Worm (Caenorhabditis elegans) whole organism, late embryonic: ENCODE data around the gene cbs-2.

Experiments used
- C38D4.7 ChIP-seq: fragments of 200-800 bp; sonication (Bioruptor generic); optimal IDR thresholded peaks from 2 replicates; lab custom pipeline; 2018; ENCODE audit warnings: mild to moderate bottlenecking, missing genetic modification characterization, moderate library complexity, missing compliant biosample characterization
- F13H6.1 ChIP-seq: sonication (generic microtip); optimal IDR thresholded peaks from 2 replicates; lab custom pipeline; 2016; ENCODE audit warnings: missing genetic modification characterization, missing compliant biosample characterization
- K02D7.2 ChIP-seq: sonication (generic microtip); optimal IDR thresholded peaks from 2 replicates; lab custom pipeline; 2017; ENCODE audit warnings: mild to moderate bottlenecking, missing genetic modification characterization, missing compliant biosample characterization
- T23F11.4 ChIP-seq: fragments of 200-800 bp; sonication (Bioruptor generic); optimal IDR thresholded peaks from 2 replicates; lab custom pipeline; 2018; ENCODE audit warnings: mild to moderate bottlenecking, missing genetic modification characterization, missing compliant biosample characterization
- ceh-19 ChIP-seq: fragments of 200-800 bp; sonication (Bioruptor generic); optimal IDR thresholded peaks from 2 replicates; lab custom pipeline; 2018; ENCODE audit warnings: mild to moderate bottlenecking, missing genetic modification characterization, missing compliant biosample characterization
- ceh-22 ChIP-seq: sonication (generic microtip); optimal IDR thresholded peaks from 2 replicates; lab custom pipeline; 2017; ENCODE audit warnings: missing biosample characterization, missing genetic modification characterization
- ceh-24 ChIP-seq: sonication (generic microtip); optimal IDR thresholded peaks from 2 replicates; lab custom pipeline; 2016; ENCODE audit warnings: mild to moderate bottlenecking, missing genetic modification characterization, missing compliant biosample characterization
- ceh-30 ChIP-seq: fragments of 150-350 bp; optimal IDR thresholded peaks from 2 replicates; lab custom pipeline; 2014; ENCODE audit warnings: missing biosample characterization, missing genetic modification characterization
- ceh-31 ChIP-seq: sonication (generic microtip); optimal IDR thresholded peaks from 2 replicates; lab custom pipeline; 2016; ENCODE audit warnings: missing genetic modification characterization, missing compliant biosample characterization
- ceh-34 ChIP-seq: sonication (generic microtip); optimal IDR thresholded peaks from 2 replicates; lab custom pipeline; 2016; ENCODE audit warnings: mild to moderate bottlenecking, missing genetic modification characterization, missing compliant biosample characterization
- ceh-45 ChIP-seq: fragments of 200-800 bp; sonication (Bioruptor generic); IDR thresholded peaks from 2 replicates; pipeline ENCODE4 v1.3.6; 2022; ENCODE audit warnings: missing genetic modification reagents, missing genetic modification characterization, missing compliant biosample characterization
- ceh-9 ChIP-seq: sonication (generic microtip); optimal IDR thresholded peaks from 2 replicates; lab custom pipeline; 2016; ENCODE audit warnings: mild to moderate bottlenecking, missing genetic modification characterization, inconsistent platforms, missing compliant biosample characterization
- che-1 ChIP-seq: sonication (generic microtip); optimal IDR thresholded peaks from 2 replicates; lab custom pipeline; 2016; ENCODE audit warnings: mild to moderate bottlenecking, missing genetic modification characterization, missing compliant biosample characterization
- dmd-4 ChIP-seq: sonication (generic microtip); optimal IDR thresholded peaks from 2 replicates; lab custom pipeline; 2016; ENCODE audit warnings: borderline replicate concordance, missing genetic modification characterization, missing compliant biosample characterization
- dve-1 ChIP-seq: sonication (generic microtip); optimal IDR thresholded peaks from 2 replicates; lab custom pipeline; 2017; ENCODE audit warnings: antibody characterized with exemption, mild to moderate bottlenecking, missing genetic modification characterization, missing compliant biosample characterization
- elt-2 ChIP-seq: sonication (generic microtip); optimal IDR thresholded peaks from 2 replicates; lab custom pipeline; 2016; ENCODE audit warnings: missing genetic modification reagents, missing genetic modification characterization, missing compliant biosample characterization
- eyg-1 ChIP-seq: sonication (generic microtip); optimal IDR thresholded peaks from 2 replicates; lab custom pipeline; 2016; ENCODE audit warnings: missing genotype, missing genetic modification characterization, missing compliant biosample characterization
- fax-1 ChIP-seq: sonication (generic microtip); optimal IDR thresholded peaks from 2 replicates; lab custom pipeline; 2016; ENCODE audit warnings: missing genotype, missing genetic modification characterization, missing compliant biosample characterization
- hlh-13 ChIP-seq: fragments of 200-800 bp; sonication (Bioruptor generic); optimal IDR thresholded peaks from 2 replicates; lab custom pipeline; 2018; ENCODE audit warnings: mild to moderate bottlenecking, missing genetic modification characterization, missing compliant biosample characterization
- hlh-15 ChIP-seq: sonication (generic microtip); optimal IDR thresholded peaks from 2 replicates; lab custom pipeline; 2016; ENCODE audit warnings: missing genetic modification characterization, missing compliant biosample characterization
- hlh-8 ChIP-seq: sonication (generic microtip); optimal IDR thresholded peaks from 2 replicates; lab custom pipeline; 2016; ENCODE audit warnings: missing genotype, missing genetic modification characterization, missing compliant biosample characterization
- lin-11 ChIP-seq: fragments of 200-800 bp; sonication (Bioruptor generic); optimal IDR thresholded peaks from 2 replicates; lab custom pipeline; 2018; ENCODE audit warnings: mild to moderate bottlenecking, missing genetic modification characterization, missing compliant biosample characterization
- nfya-1 ChIP-seq: sonication (generic microtip); optimal IDR thresholded peaks from 2 replicates; lab custom pipeline; 2017; ENCODE audit warnings: missing genetic modification characterization, mild to moderate bottlenecking, missing compliant biosample characterization, antibody characterized with exemption, moderate library complexity
- nhr-232 ChIP-seq: sonication (generic microtip); optimal IDR thresholded peaks from 2 replicates; lab custom pipeline; 2016; ENCODE audit warnings: missing genetic modification characterization, missing compliant biosample characterization
- odd-2 ChIP-seq: sonication (generic microtip); optimal IDR thresholded peaks from 2 replicates; lab custom pipeline; 2017; ENCODE audit warnings: antibody characterized with exemption, mild to moderate bottlenecking, missing genetic modification characterization, missing compliant biosample characterization
- pag-3 ChIP-seq: sonication (generic microtip); optimal IDR thresholded peaks from 2 replicates; lab custom pipeline; 2016; ENCODE audit warnings: missing compliant biosample characterization, missing genetic modification characterization, borderline replicate concordance
- pax-1 ChIP-seq: fragments of 150-350 bp; optimal IDR thresholded peaks from 2 replicates; lab custom pipeline; 2014; ENCODE audit warnings: missing biosample characterization, missing genetic modification characterization
- pha-2 ChIP-seq: sonication (generic microtip); optimal IDR thresholded peaks from 2 replicates; lab custom pipeline; 2017; ENCODE audit warnings: mild to moderate bottlenecking, missing genetic modification characterization, missing compliant biosample characterization
- pha-4 ChIP-seq: fragments of 150-350 bp; optimal IDR thresholded peaks from 2 replicates; lab custom pipeline; 2018; ENCODE audit warnings: missing biosample characterization, missing genetic modification reagents, missing genetic modification characterization
- pqm-1 ChIP-seq: sonication (generic microtip); optimal IDR thresholded peaks from 2 replicates; lab custom pipeline; 2016; ENCODE audit warnings: missing genetic modification characterization, missing compliant biosample characterization
- ref-2 ChIP-seq: sonication (generic microtip); optimal IDR thresholded peaks from 2 replicates; lab custom pipeline; 2016; ENCODE audit warnings: missing genetic modification characterization, missing compliant biosample characterization
- sox-2 ChIP-seq: fragments of 200-800 bp; sonication (Bioruptor generic); IDR thresholded peaks from 2 replicates; pipeline ENCODE4 v1.3.6; 2022; ENCODE audit warnings: missing genetic modification reagents, missing genetic modification characterization, missing compliant biosample characterization
- sox-4 ChIP-seq: sonication (generic microtip); optimal IDR thresholded peaks from 2 replicates; lab custom pipeline; 2017; ENCODE audit warnings: mild to moderate bottlenecking, missing genetic modification characterization, inconsistent platforms, missing compliant biosample characterization
- syd-9 ChIP-seq: sonication (generic microtip); optimal IDR thresholded peaks from 2 replicates; lab custom pipeline; 2016; ENCODE audit warnings: mild to moderate bottlenecking, missing genetic modification characterization, moderate library complexity, missing compliant biosample characterization
- tbx-2 ChIP-seq: sonication (generic microtip); optimal IDR thresholded peaks from 2 replicates; lab custom pipeline; 2016; ENCODE audit warnings: missing genetic modification characterization, missing compliant biosample characterization
- tbx-7 ChIP-seq: sonication (generic microtip); optimal IDR thresholded peaks from 2 replicates; lab custom pipeline; 2016; ENCODE audit warnings: missing genotype, missing genetic modification characterization, missing compliant biosample characterization
- unc-3 ChIP-seq, 2 experiments: fragments of 200-800 bp in 1 of 2; sonication (Bioruptor generic) in 1 of 2; sonication (generic microtip) in 1 of 2; conservative IDR thresholded peaks in 1 of 2; optimal IDR thresholded peaks in 1 of 2; 2 replicates each; pipeline versions ENCODE4 v1.3.6 to Lab custom; 2016 to 2022; ENCODE audit warnings: missing compliant biosample characterization in 2 of 2, missing genetic modification characterization in 2 of 2, missing genetic modification reagents in 1 of 2
- unc-42 ChIP-seq: sonication (generic microtip); optimal IDR thresholded peaks from 2 replicates; lab custom pipeline; 2016; ENCODE audit warnings: missing genotype, missing genetic modification characterization, missing compliant biosample characterization
- zip-5 ChIP-seq: sonication (generic microtip); optimal IDR thresholded peaks from 2 replicates; lab custom pipeline; 2016; ENCODE audit warnings: missing genetic modification characterization, missing compliant biosample characterization

The cbs-2 gene

ce11 chrII:2206064-2206722 lies 17.2 kb downstream of the cbs-2 start:
- peak; percentile 70 for TF ChIP-seq hlh-8
- TF ChIP-seq lin-11 (tag; lab: Kevin White, UChicago), result no peak

ce11 chrII:2204077-2204476 lies 19.3 kb downstream of the cbs-2 start, which contains the start of gene Y59C2A.2:
Y59C2A.2 (minus strand) TSS chrII:2204137.
- TF ChIP-seq tbx-2 (tag; lab: Kevin White, UChicago) (no peak), syd-9 (tag; lab: Kevin White, UChicago) (no peak), unc-42 (tag; lab: Kevin White, UChicago) (peak; percentile 0), sox-2 (no peak), T23F11.4 (GFP tag; lab: Kevin White, UChicago) (no peak)

- TF ChIP-seq unc-3 (GFP tag; conservative IDR thresholded peaks at IDR 0.05; lab: Robert Waterston, UW) (no peak), unc-3 (tag; optimal IDR thresholded peaks at IDR 0.05; lab: Kevin White, UChicago) (no peak), fax-1 (tag; lab: Kevin White, UChicago) (no peak), ceh-30 (tag; lab: Kevin White, UChicago) (no peak), hlh-13 (no peak), elt-2 (tag; lab: Kevin White, UChicago) (no peak), ceh-45 (no peak), nhr-232 (tag; lab: Kevin White, UChicago) (no peak), odd-2 (tag; lab: Kevin White, UChicago) (no peak), tbx-7 (tag; lab: Kevin White, UChicago) (no peak), sox-4 (no peak), pag-3 (tag; lab: Kevin White, UChicago) (no peak)
Measured at ce11 chrII:2202147-2202546, 21.2 kb downstream of the cbs-2 start.

DNA sequence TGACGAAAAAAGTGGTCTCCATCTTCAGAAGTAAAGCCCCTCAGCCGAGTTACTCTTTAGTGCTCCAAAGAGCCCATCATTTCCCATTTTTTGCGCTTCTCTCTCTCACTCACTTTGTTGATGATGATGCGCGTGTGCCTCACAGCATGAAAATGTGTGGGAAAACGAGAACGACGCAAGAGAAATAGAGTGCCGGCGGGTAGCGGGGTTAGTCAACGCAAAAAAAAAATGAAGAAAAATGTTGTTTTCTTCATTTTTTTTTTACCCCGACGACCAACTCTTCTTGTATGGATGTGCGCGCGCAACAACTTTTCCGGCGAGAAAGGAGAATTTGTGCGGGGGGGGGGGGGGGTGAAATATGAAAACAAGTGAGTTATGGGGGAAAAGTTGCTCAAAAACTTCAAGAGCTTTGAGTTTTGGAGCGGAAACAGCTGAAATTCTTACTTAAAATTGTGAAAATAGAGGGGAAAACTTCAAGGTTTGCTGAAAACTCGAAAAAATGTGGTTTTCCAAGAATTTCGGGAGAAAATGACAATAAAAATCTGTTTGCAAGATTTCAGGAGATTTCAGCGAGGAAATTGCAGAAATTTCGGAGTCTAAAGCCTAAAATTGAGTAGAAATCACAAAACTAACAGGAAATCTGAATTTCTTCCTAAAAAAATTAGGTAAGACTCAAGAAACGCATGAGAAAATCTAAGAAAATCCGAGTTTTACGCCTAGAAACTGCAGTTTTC lies 25.6 kb downstream of the cbs-2 start, which contains the start of gene C33C12.1:
Gene C33C12.1, plus strand, starts transcription at position 684 of the 734 bp plus-strand sequence.
- TF ChIP-seq ceh-31 (no peak), unc-42 (tag; lab: Kevin White, UChicago) (peak; percentile 50), pqm-1 (no peak), pag-3 (tag; lab: Kevin White, UChicago) (no peak)

ce11 chrII:2196742-2197141 lies 26.6 kb downstream of the cbs-2 start:
- TF ChIP-seq che-1 (tag; lab: Kevin White, UChicago) (no peak), dmd-4 (no peak), ceh-9 (tag; lab: Kevin White, UChicago) (no peak), pha-2 (tag; lab: Kevin White, UChicago) (no peak)

ce11 chrII:2195541-2195940 lies 27.8 kb downstream of the cbs-2 start:
- TF ChIP-seq pha-4 (tag; lab: Kevin White, UChicago) (no peak), zip-5 (tag; lab: Kevin White, UChicago) (no peak), ceh-22 (tag; lab: Kevin White, UChicago) (no peak), nfya-1 (tag; lab: Kevin White, UChicago) (peak; percentile 40), ceh-34 (tag; lab: Kevin White, UChicago) (peak; percentile 27), ceh-31 (peak; percentile 47), K02D7.2 (tag; lab: Kevin White, UChicago) (no peak), eyg-1 (tag; lab: Kevin White, UChicago) (no peak), hlh-15 (tag; lab: Kevin White, UChicago) (no peak), T23F11.4 (GFP tag; lab: Kevin White, UChicago) (no peak), ceh-19 (GFP tag; lab: Kevin White, UChicago) (no peak), ceh-24 (tag; lab: Kevin White, UChicago) (no peak), dmd-4 (no peak), syd-9 (tag; lab: Kevin White, UChicago) (no peak), ref-2 (tag; lab: Kevin White, UChicago) (no peak), elt-2 (tag; lab: Kevin White, UChicago) (peak; percentile 9), lin-11 (tag; lab: Kevin White, UChicago) (no peak), pax-1 (no peak), C38D4.7 (GFP tag; lab: Kevin White, UChicago) (no peak), tbx-2 (tag; lab: Kevin White, UChicago) (peak; percentile 52), F13H6.1 (tag; lab: Kevin White, UChicago) (no peak), dve-1 (tag; lab: Kevin White, UChicago) (peak; percentile 14), unc-42 (tag; lab: Kevin White, UChicago) (peak; percentile 53)
